Worm (Caenorhabditis elegans) whole organism, L2 larva: ENCODE measurements around the gene F44E5.1.

ENCODE experiments used
- C34F6.9 ChIP-seq: fragments of 150-350 bp; optimal IDR thresholded peaks from 2 replicates; lab custom pipeline; 2014; ENCODE audit warnings: missing biosample characterization, missing genetic modification characterization
- F13H6.1 ChIP-seq: sonication (generic microtip); optimal IDR thresholded peaks from 2 replicates; lab custom pipeline; 2016; ENCODE audit warnings: missing genetic modification characterization, missing compliant biosample characterization
- R02D3.7 ChIP-seq: fragments of 150-350 bp; optimal IDR thresholded peaks from 2 replicates; lab custom pipeline; 2014; ENCODE audit warnings: missing biosample characterization, missing genetic modification characterization
- Y55F3AM.14 ChIP-seq: fragments of 200-800 bp; sonication (Bioruptor generic); optimal IDR thresholded peaks from 2 replicates; lab custom pipeline; 2018; ENCODE audit warnings: mild to moderate bottlenecking, missing genetic modification characterization, missing compliant biosample characterization
- ZK546.5 ChIP-seq: sonication (generic microtip); optimal IDR thresholded peaks from 2 replicates; lab custom pipeline; 2017; ENCODE audit warnings: missing biosample characterization, missing genetic modification characterization
- alr-1 ChIP-seq: fragments of 150-350 bp; optimal IDR thresholded peaks from 2 replicates; lab custom pipeline; 2014; ENCODE audit warnings: missing biosample characterization, missing genetic modification characterization
- aly-2 ChIP-seq: fragments of 150-350 bp; optimal IDR thresholded peaks from 2 replicates; lab custom pipeline; 2014; ENCODE audit warnings: missing biosample characterization, missing genetic modification characterization
- ama-1 ChIP-seq: fragments of 150-350 bp; optimal IDR thresholded peaks from 2 replicates; lab custom pipeline; 2018; ENCODE audit warnings: inconsistent platforms
- blmp-1 ChIP-seq: sonication (generic microtip); optimal IDR thresholded peaks from 2 replicates; lab custom pipeline; 2017; ENCODE audit warnings: missing genetic modification characterization, mild to moderate bottlenecking, missing compliant biosample characterization, antibody characterized with exemption, moderate library complexity; ENCODE audit not compliant: insufficient read depth
- ceh-16 ChIP-seq: fragments of 150-350 bp; optimal IDR thresholded peaks from 2 replicates; lab custom pipeline; 2014; ENCODE audit warnings: missing biosample characterization, missing genetic modification characterization
- ceh-82 ChIP-seq: fragments of 150-350 bp; optimal IDR thresholded peaks from 2 replicates; lab custom pipeline; 2014; ENCODE audit warnings: missing biosample characterization, missing genetic modification characterization
- crh-2 ChIP-seq: sonication (generic microtip); optimal IDR thresholded peaks from 2 replicates; lab custom pipeline; 2017; ENCODE audit warnings: missing biosample characterization, missing genetic modification characterization
- dmd-4 ChIP-seq: sonication (generic microtip); optimal IDR thresholded peaks from 2 replicates; lab custom pipeline; 2017; ENCODE audit warnings: missing biosample characterization, missing genetic modification characterization
- egl-27 ChIP-seq: sonication (generic microtip); optimal IDR thresholded peaks from 3 replicates; lab custom pipeline; 2017; ENCODE audit warnings: missing biosample characterization, missing genetic modification reagents, missing genetic modification characterization
- elt-1 ChIP-seq: fragments of 150-350 bp; optimal IDR thresholded peaks from 2 replicates; lab custom pipeline; 2014; ENCODE audit warnings: missing biosample characterization, missing genetic modification characterization
- elt-3 ChIP-seq: sonication (generic microtip); optimal IDR thresholded peaks from 2 replicates; lab custom pipeline; 2017; ENCODE audit warnings: missing biosample characterization, missing genetic modification characterization
- fos-1 ChIP-seq: fragments of 150-350 bp; optimal IDR thresholded peaks from 2 replicates; lab custom pipeline; 2014; ENCODE audit warnings: missing biosample characterization, missing genetic modification characterization
- gmeb-1 ChIP-seq: fragments of 150-350 bp; optimal IDR thresholded peaks from 2 replicates; lab custom pipeline; 2014; ENCODE audit warnings: missing biosample characterization, missing genetic modification characterization
- lin-11 ChIP-seq: fragments of 150-350 bp; sonication (generic microtip); optimal IDR thresholded peaks from 2 replicates; lab custom pipeline; 2014; ENCODE audit warnings: missing biosample characterization, missing genetic modification characterization, inconsistent platforms, mixed read lengths
- lin-13 ChIP-seq: fragments of 150-350 bp; optimal IDR thresholded peaks from 2 replicates; lab custom pipeline; 2014; ENCODE audit warnings: missing biosample characterization, missing genetic modification reagents, missing genetic modification characterization
- lin-39 ChIP-seq: fragments of 150-350 bp; optimal IDR thresholded peaks from 2 replicates; lab custom pipeline; 2014; ENCODE audit warnings: missing biosample characterization, missing genetic modification reagents, missing genetic modification characterization
- lsy-2 ChIP-seq, 2 experiments: fragments of 150-350 bp in 1 of 2; sonication (generic microtip) in 1 of 2; optimal IDR thresholded peaks; 2 replicates each; lab custom pipeline; 2014 to 2017; ENCODE audit warnings: missing biosample characterization in 2 of 2, missing genetic modification characterization in 2 of 2
- mab-5 ChIP-seq: fragments of 150-350 bp; optimal IDR thresholded peaks from 2 replicates; lab custom pipeline; 2014; ENCODE audit warnings: missing biosample characterization, missing genetic modification characterization
- mbf-1 ChIP-seq: sonication (generic microtip); optimal IDR thresholded peaks from 2 replicates; lab custom pipeline; 2017; ENCODE audit warnings: missing biosample characterization, missing genetic modification characterization
- mdl-1 ChIP-seq, 2 experiments: fragments of 150-350 bp in 1 of 2; sonication (generic microtip) in 1 of 2; optimal IDR thresholded peaks; 2 replicates each; lab custom pipeline; 2017; ENCODE audit warnings: missing biosample characterization in 2 of 2, missing genetic modification characterization in 2 of 2
- nhr-10 ChIP-seq: sonication (generic microtip); optimal IDR thresholded peaks from 2 replicates; lab custom pipeline; 2017; ENCODE audit warnings: missing biosample characterization, missing genetic modification characterization
- nhr-11 ChIP-seq: fragments of 150-350 bp; optimal IDR thresholded peaks from 2 replicates; lab custom pipeline; 2014; ENCODE audit warnings: missing biosample characterization, missing genetic modification characterization
- nhr-12 ChIP-seq: fragments of 150-350 bp; optimal IDR thresholded peaks from 2 replicates; lab custom pipeline; 2014; ENCODE audit warnings: missing biosample characterization, missing genetic modification characterization
- nhr-129 ChIP-seq: fragments of 150-350 bp; optimal IDR thresholded peaks from 2 replicates; lab custom pipeline; 2014; ENCODE audit warnings: missing biosample characterization, missing genetic modification characterization
- nhr-21 ChIP-seq: fragments of 150-350 bp; optimal IDR thresholded peaks from 2 replicates; lab custom pipeline; 2014; ENCODE audit warnings: missing biosample characterization, missing genetic modification characterization
- nhr-23 ChIP-seq: fragments of 150-350 bp; optimal IDR thresholded peaks from 2 replicates; lab custom pipeline; 2014; ENCODE audit warnings: missing biosample characterization, missing genetic modification reagents, missing genetic modification characterization
- nhr-237 ChIP-seq: fragments of 150-350 bp; optimal IDR thresholded peaks from 2 replicates; lab custom pipeline; 2014; ENCODE audit warnings: missing biosample characterization, missing genetic modification characterization
- nhr-25 ChIP-seq: fragments of 150-350 bp; sonication (generic microtip); optimal IDR thresholded peaks from 3 replicates; lab custom pipeline; 2014; ENCODE audit warnings: missing biosample characterization, missing genetic modification characterization
- nhr-6 ChIP-seq: fragments of 150-350 bp; optimal IDR thresholded peaks from 2 replicates; lab custom pipeline; 2014; ENCODE audit warnings: missing biosample characterization, missing genetic modification characterization
- nhr-77 ChIP-seq: fragments of 150-350 bp; optimal IDR thresholded peaks from 2 replicates; lab custom pipeline; 2014; ENCODE audit warnings: missing biosample characterization, missing genetic modification characterization
- peb-1 ChIP-seq: fragments of 150-350 bp; optimal IDR thresholded peaks from 2 replicates; lab custom pipeline; 2014; ENCODE audit warnings: missing biosample characterization, missing genetic modification characterization
- sem-4 ChIP-seq: fragments of 150-350 bp; optimal IDR thresholded peaks from 2 replicates; lab custom pipeline; 2014; ENCODE audit warnings: missing biosample characterization, missing genetic modification reagents, missing genetic modification characterization
- skn-1 ChIP-seq: sonication (generic microtip); optimal IDR thresholded peaks from 2 replicates; lab custom pipeline; 2017; ENCODE audit warnings: missing biosample characterization, missing genetic modification characterization
- sma-3 ChIP-seq: sonication (generic microtip); optimal IDR thresholded peaks from 2 replicates; lab custom pipeline; 2016; ENCODE audit warnings: missing genetic modification reagents, missing genetic modification characterization, missing compliant biosample characterization
- sma-9 ChIP-seq, 2 experiments: fragments of 150-350 bp in 1 of 2; sonication (generic microtip) in 1 of 2; optimal IDR thresholded peaks; 2 replicates each; lab custom pipeline; 2014 to 2016; ENCODE audit warnings: missing genetic modification characterization in 2 of 2, mild to moderate bottlenecking in 1 of 2, missing biosample characterization in 1 of 2, missing compliant biosample characterization in 1 of 2, missing genetic modification reagents in 1 of 2, moderate library complexity in 1 of 2
- snpc-4 ChIP-seq: fragments of 150-350 bp; optimal IDR thresholded peaks from 2 replicates; lab custom pipeline; 2014; ENCODE audit warnings: missing biosample characterization, missing genetic modification characterization
- unc-39 ChIP-seq: fragments of 150-350 bp; optimal IDR thresholded peaks from 2 replicates; lab custom pipeline; 2014; ENCODE audit warnings: missing biosample characterization, missing genetic modification characterization
- unc-55 ChIP-seq: fragments of 150-350 bp; sonication (generic microtip); optimal IDR thresholded peaks from 3 replicates; lab custom pipeline; 2014; ENCODE audit warnings: missing biosample characterization, missing genetic modification reagents, missing genetic modification characterization
- unc-62 ChIP-seq: fragments of 150-350 bp; optimal IDR thresholded peaks from 2 replicates; lab custom pipeline; 2014; ENCODE audit warnings: missing biosample characterization, missing genetic modification reagents, missing genetic modification characterization
- zag-1 ChIP-seq: fragments of 150-350 bp; optimal IDR thresholded peaks from 2 replicates; lab custom pipeline; 2014; ENCODE audit warnings: missing biosample characterization, missing genetic modification characterization
- ztf-1 ChIP-seq: fragments of 200-800 bp; sonication (Bioruptor generic); conservative IDR thresholded peaks from 2 replicates; pipeline ENCODE4 v1.3.6; 2022; ENCODE audit warnings: missing genetic modification characterization, missing compliant biosample characterization
- ztf-11 ChIP-seq: sonication (generic microtip); optimal IDR thresholded peaks from 2 replicates; lab custom pipeline; 2017; ENCODE audit warnings: missing biosample characterization, missing genetic modification characterization
- ztf-4 ChIP-seq: fragments of 150-350 bp; optimal IDR thresholded peaks from 2 replicates; lab custom pipeline; 2014; ENCODE audit warnings: missing biosample characterization, missing genetic modification characterization

Gene F44E5.1

DNA sequence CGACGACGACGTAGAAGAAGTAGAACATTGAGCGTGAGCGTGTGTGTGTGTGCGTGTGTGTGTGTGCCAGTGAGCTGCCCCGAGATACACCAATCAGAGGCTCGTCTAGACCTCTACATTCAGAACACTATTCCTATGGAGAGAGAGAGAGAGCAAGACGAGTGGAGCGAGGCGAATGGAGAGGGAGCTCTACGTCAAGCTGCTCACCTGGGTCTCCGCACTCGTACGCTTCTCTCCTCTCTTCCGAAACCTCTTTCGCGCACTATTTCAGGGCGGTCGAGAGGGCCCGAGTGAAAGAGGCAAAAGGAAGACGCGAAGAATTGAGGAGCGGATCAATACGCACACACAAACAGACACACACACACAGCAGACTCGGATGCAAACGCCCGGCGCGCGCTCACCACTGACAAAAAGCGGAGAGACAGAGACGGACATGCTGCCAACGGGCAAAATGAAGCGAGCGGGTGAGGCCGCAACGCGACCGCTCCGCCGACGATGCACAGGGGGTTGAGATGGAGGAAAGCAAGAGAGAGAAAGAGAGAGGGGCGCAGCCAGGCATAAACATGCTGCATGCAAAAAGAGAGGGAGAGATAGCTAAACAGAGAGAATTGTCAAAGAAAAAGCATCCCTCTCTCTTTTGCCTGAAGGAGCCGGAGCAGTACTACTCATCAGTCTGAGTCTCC, 24.7 kb downstream of the F44E5.1 start:
- TF ChIP-seq unc-62 (GFP tag; lab: Kevin White, UChicago): no peak
- TF ChIP-seq elt-3 (tag; lab: Kevin White, UChicago): no peak
- no peak for TF ChIP-seq ztf-1 (GFP tag; lab: Robert Waterston, UW)
- TF ChIP-seq sma-9 (GFP tag; optimal IDR thresholded peaks at IDR 0.05; lab: Kevin White, UChicago): peak; percentile 65
- TF ChIP-seq sma-9 (tag; optimal IDR thresholded peaks at IDR 0.05; lab: Kevin White, UChicago): no peak
- TF ChIP-seq unc-55: peak; percentile 80
- TF ChIP-seq sem-4 (tag; lab: Kevin White, UChicago): peak; percentile 4
- no peak for TF ChIP-seq nhr-10 (tag; lab: Kevin White, UChicago)
- no peak for TF ChIP-seq aly-2 (tag; lab: Kevin White, UChicago)
- TF ChIP-seq dmd-4: no peak
- peak; percentile 51 for TF ChIP-seq egl-27
- no peak for TF ChIP-seq elt-1
- no peak for TF ChIP-seq mbf-1 (tag; lab: Kevin White, UChicago)
- peak; percentile 45 for TF ChIP-seq gmeb-1 (tag; lab: Kevin White, UChicago)
- peak; percentile 19 for TF ChIP-seq nhr-77 (tag; lab: Kevin White, UChicago)
- no peak for TF ChIP-seq skn-1
- no peak for TF ChIP-seq unc-39
- TF ChIP-seq mdl-1 (tag; optimal IDR thresholded peaks at IDR 0.05; lab: Kevin White, UChicago): peak; percentile 68 to 69
- peak; percentile 37 for TF ChIP-seq lin-13 (GFP tag; lab: Kevin White, UChicago)
- TF ChIP-seq nhr-11 (tag; lab: Kevin White, UChicago): no peak
- TF ChIP-seq crh-2 (tag; lab: Kevin White, UChicago): peak; percentile 80
- peak; percentile 81 for TF ChIP-seq ceh-82 (tag; lab: Kevin White, UChicago)
- TF ChIP-seq alr-1 (tag; lab: Kevin White, UChicago): no peak
- TF ChIP-seq sma-3 (GFP tag; lab: Kevin White, UChicago): peak; percentile 65
- no peak for TF ChIP-seq ama-1
- TF ChIP-seq ztf-11 (tag; lab: Kevin White, UChicago): peak; percentile 6
- peak; percentile 81 for TF ChIP-seq zag-1 (tag; lab: Kevin White, UChicago)
- peak; percentile 96 for TF ChIP-seq F13H6.1 (tag; lab: Kevin White, UChicago)
- TF ChIP-seq nhr-23 (tag; lab: Kevin White, UChicago): no peak
- peak; percentile 64 for TF ChIP-seq nhr-6
- peak; percentile 53 for TF ChIP-seq ceh-16 (tag; lab: Kevin White, UChicago)
- TF ChIP-seq blmp-1 (tag; lab: Kevin White, UChicago): no peak
- TF ChIP-seq R02D3.7 (tag; lab: Kevin White, UChicago): no peak
- TF ChIP-seq snpc-4 (tag; lab: Kevin White, UChicago): no peak
- TF ChIP-seq nhr-12 (tag; lab: Kevin White, UChicago): no peak
- peak; percentile 48 for TF ChIP-seq fos-1 (tag; lab: Kevin White, UChicago)
- TF ChIP-seq ztf-4: peak; percentile 57
- TF ChIP-seq ZK546.5 (tag; lab: Kevin White, UChicago): peak; percentile 7
- no peak for TF ChIP-seq lin-11 (tag; lab: Kevin White, UChicago)
- TF ChIP-seq Y55F3AM.14: peak; percentile 44
- TF ChIP-seq nhr-237 (tag; lab: Kevin White, UChicago): no peak
- peak; percentile 40 to 75 for TF ChIP-seq lsy-2 (tag; optimal IDR thresholded peaks at IDR 0.05; lab: Kevin White, UChicago)
- TF ChIP-seq nhr-129 (tag; lab: Kevin White, UChicago): peak; percentile 85
- peak; percentile 73 for TF ChIP-seq lin-39
- TF ChIP-seq nhr-25 (tag; lab: Kevin White, UChicago): peak; percentile 65
- peak; percentile 71 for TF ChIP-seq mab-5
- TF ChIP-seq C34F6.9 (tag; lab: Kevin White, UChicago): peak; percentile 68
- TF ChIP-seq peb-1: no peak
- TF ChIP-seq nhr-21: no peak
